Worm (Caenorhabditis elegans): ENCODE data around the gene fbf-1.

The fbf-1 gene

ce11 chrII:6047639-6048159 is 32.9 kb downstream of the fbf-1 start, which contains the start of the genes R12C12.6 and ran-5 (continued):
- TF ChIP-seq nhr-6 (tag; optimal IDR thresholded peaks at IDR 0.05) (peak; percentile 52), dmd-8 (GFP tag; IDR thresholded peaks at IDR 0.05) (no peak), hif-1 (tag; optimal IDR thresholded peaks at IDR 0.05) (no peak), tra-1 (GFP tag; IDR thresholded peaks at IDR 0.05) (peak; percentile 44; the same call in 1 of the 2 replicates), dpl-1 (GFP tag; optimal IDR thresholded peaks at IDR 0.05) (peak; percentile 83), R02D3.7 (tag; optimal IDR thresholded peaks at IDR 0.05) (no peak), fos-1 (tag; optimal IDR thresholded peaks at IDR 0.05) (no peak), F44E2.7 (GFP tag; IDR thresholded peaks at IDR 0.05) (no peak), unc-39 (tag; optimal IDR thresholded peaks at IDR 0.05) (no peak), lsy-2 (tag; optimal IDR thresholded peaks at IDR 0.05) (peak in 1 of 2 experiments; percentile 92), pha-4 (GFP tag; IDR thresholded peaks at IDR 0.05) (peak; percentile 57; the same call in 1 of the 2 replicates), pha-4 (tag; optimal IDR thresholded peaks at IDR 0.05) (peak; percentile 69), daf-16 (GFP tag; optimal IDR thresholded peaks at IDR 0.05) (peak in 1 of 2 experiments; percentile 46), daf-16 (tag; optimal IDR thresholded peaks at IDR 0.05) (peak; percentile 68), mdt-29 (GFP tag; IDR thresholded peaks at IDR 0.05) (no peak), nhr-10 (tag; optimal IDR thresholded peaks at IDR 0.05) (no peak), tag-97 (GFP tag; IDR thresholded peaks at IDR 0.05) (no peak), mxl-2 (GFP tag; conservative IDR thresholded peaks at IDR 0.05) (no peak), ceh-44 (GFP tag; IDR thresholded peaks at IDR 0.05) (no peak), Y5F2A.4 (GFP tag; optimal IDR thresholded peaks at IDR 0.05) (no peak), nhr-237 (tag; optimal IDR thresholded peaks at IDR 0.05) (no peak), nhr-42 (GFP tag; IDR thresholded peaks at IDR 0.05) (peak; percentile 71; the same call in 1 of the 2 replicates), duxl-1 (tag; optimal IDR thresholded peaks at IDR 0.05; ENCODE audit: poor library complexity) (peak; percentile 81), D1046.2 (GFP tag; IDR thresholded peaks at IDR 0.05) (no peak), jun-1 (tag; optimal IDR thresholded peaks at IDR 0.05) (peak; percentile 4), spr-3 (GFP tag; optimal IDR thresholded peaks at IDR 0.05) (peak; percentile 40), dmd-6 (GFP tag; IDR thresholded peaks at IDR 0.05) (peak; percentile 79), F10B5.3 (tag; optimal IDR thresholded peaks at IDR 0.05) (peak; percentile 75), hlh-11 (tag; optimal IDR thresholded peaks at IDR 0.05) (peak; percentile 68), Y105C5A.15 (GFP tag; IDR thresholded peaks at IDR 0.05) (no peak), ztf-11 (tag; optimal IDR thresholded peaks at IDR 0.05) (no peak), mxl-3 (GFP tag; optimal IDR thresholded peaks at IDR 0.05) (no peak), nhr-111 (GFP tag; optimal IDR thresholded peaks at IDR 0.05) (no peak), ZK546.5 (tag; optimal IDR thresholded peaks at IDR 0.05) (no peak), egl-43 (GFP tag; IDR thresholded peaks at IDR 0.05) (no peak), ceh-82 (tag; optimal IDR thresholded peaks at IDR 0.05) (no peak), egl-27 (tag; optimal IDR thresholded peaks at IDR 0.05) (no peak), gei-8 (GFP tag; optimal IDR thresholded peaks at IDR 0.05) (no peak), vab-7 (GFP tag; IDR thresholded peaks at IDR 0.05) (no peak), lin-38 (GFP tag; IDR thresholded peaks at IDR 0.05) (peak; percentile 87), zfp-2 (tag; optimal IDR thresholded peaks at IDR 0.05) (peak; percentile 13), nhr-77 (tag; optimal IDR thresholded peaks at IDR 0.05) (peak; percentile 32), ctbp-1 (GFP tag; IDR thresholded peaks at IDR 0.05) (peak; percentile 63), pqm-1 (tag; optimal IDR thresholded peaks at IDR 0.05) (peak; percentile 32), nhr-11 (tag; optimal IDR thresholded peaks at IDR 0.05) (peak; percentile 25), spr-1 (tag; optimal IDR thresholded peaks at IDR 0.05) (peak; percentile 74), lin-15B (tag; optimal IDR thresholded peaks at IDR 0.05) (no peak), nhr-102 (tag; optimal IDR thresholded peaks at IDR 0.05) (peak; percentile 86), F37D6.2 (tag; optimal IDR thresholded peaks at IDR 0.05) (peak; percentile 56), zag-1 (tag; optimal IDR thresholded peaks at IDR 0.05) (no peak), ama-1 (optimal IDR thresholded peaks at IDR 0.05) (no peak), arid-1 (GFP tag; conservative IDR thresholded peaks at IDR 0.05) (peak; percentile 71; the same call in 1 of the 2 replicates), T26A8.4 (GFP tag; IDR thresholded peaks at IDR 0.05) (peak; percentile 81)

Data from whole organism, L4 larva.